Worm (Caenorhabditis elegans): ENCODE results near the gene F52C9.3.

Gene F52C9.3

DNA sequence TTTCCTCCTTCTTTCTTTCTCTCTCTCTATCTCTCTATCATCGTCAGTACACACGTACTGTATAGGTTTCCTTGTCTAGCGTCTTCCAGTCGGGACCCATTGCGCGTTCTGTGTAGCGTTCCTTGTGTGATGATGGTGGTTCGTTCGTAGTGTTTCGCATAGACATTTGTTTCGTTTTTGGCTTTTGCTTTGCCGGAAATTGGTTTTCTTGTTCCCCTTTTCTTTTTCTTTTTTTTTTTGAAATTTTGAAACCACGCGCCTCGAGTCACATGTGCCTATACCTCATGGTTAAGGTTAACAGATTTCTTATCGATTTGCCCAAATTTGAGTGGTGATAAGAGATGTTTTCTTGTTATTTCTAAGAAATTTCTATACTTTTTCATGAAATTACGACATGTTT is 3.1 kb upstream of the F52C9.3 start:
- TF ChIP-seq madf-2 (tag; optimal IDR thresholded peaks at IDR 0.05) (no peak), ets-4 (tag; optimal IDR thresholded peaks at IDR 0.05) (no peak), lim-6 (tag; optimal IDR thresholded peaks at IDR 0.05) (no peak), Y22D7AL.16 (tag; optimal IDR thresholded peaks at IDR 0.05) (no peak), ttx-3 (tag; optimal IDR thresholded peaks at IDR 0.05) (no peak), zip-5 (tag; optimal IDR thresholded peaks at IDR 0.05) (no peak), unc-86 (tag; optimal IDR thresholded peaks at IDR 0.05) (no peak), pag-3 (tag; optimal IDR thresholded peaks at IDR 0.05; ENCODE audit: borderline replicate concordance) (no peak), C38D4.7 (GFP tag; optimal IDR thresholded peaks at IDR 0.05) (no peak), K02D7.2 (tag; optimal IDR thresholded peaks at IDR 0.05) (no peak), fkh-10 (GFP tag; optimal IDR thresholded peaks at IDR 0.05) (no peak), unc-55 (GFP tag; optimal IDR thresholded peaks at IDR 0.05) (no peak)

DNA sequence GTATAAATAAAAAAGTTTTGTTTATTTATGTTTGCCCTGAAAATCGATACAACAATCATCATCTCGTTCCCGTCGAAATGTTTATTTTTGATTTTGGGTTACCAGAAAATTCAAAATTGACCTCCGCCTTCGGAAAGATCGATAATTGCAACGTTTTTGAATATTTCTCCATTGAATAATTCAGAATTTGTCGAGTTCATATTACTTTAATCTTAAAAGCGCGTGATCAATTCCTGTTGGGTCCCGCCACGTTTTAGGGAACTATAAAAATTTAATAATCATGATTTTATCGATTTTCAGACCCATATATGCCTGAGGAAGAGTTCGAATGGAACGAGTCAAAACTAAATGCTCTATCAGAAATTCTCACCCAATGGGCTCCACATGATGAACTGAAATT is 4.6 kb downstream of the F52C9.3 start, which contains the start of gene sorf-2:
Gene sorf-2, plus strand, starts transcription at position 301 of the 400 bp plus-strand sequence.
- TF ChIP-seq fax-1 (tag; optimal IDR thresholded peaks at IDR 0.05) (no peak), ceh-34 (tag; optimal IDR thresholded peaks at IDR 0.05) (no peak), hlh-15 (tag; optimal IDR thresholded peaks at IDR 0.05) (no peak), pag-3 (tag; optimal IDR thresholded peaks at IDR 0.05; ENCODE audit: borderline replicate concordance) (no peak), pqm-1 (tag; optimal IDR thresholded peaks at IDR 0.05) (no peak), K02D7.2 (tag; optimal IDR thresholded peaks at IDR 0.05) (no peak), hlh-30 (tag; optimal IDR thresholded peaks at IDR 0.05; ENCODE audit: insufficient read depth) (no peak), odd-2 (tag; optimal IDR thresholded peaks at IDR 0.05) (no peak), pax-1 (tag; optimal IDR thresholded peaks at IDR 0.05) (no peak), ceh-2 (tag; optimal IDR thresholded peaks at IDR 0.05) (no peak), ceh-18 (tag; optimal IDR thresholded peaks at IDR 0.05) (no peak), ets-4 (tag; optimal IDR thresholded peaks at IDR 0.05) (no peak), ceh-45 (GFP tag; IDR thresholded peaks at IDR 0.05) (no peak), dve-1 (tag; optimal IDR thresholded peaks at IDR 0.05) (no peak), ama-1 (optimal IDR thresholded peaks at IDR 0.05) (no peak), hlh-13 (GFP tag; optimal IDR thresholded peaks at IDR 0.05) (no peak), pat-9 (tag; optimal IDR thresholded peaks at IDR 0.05) (no peak)

DNA sequence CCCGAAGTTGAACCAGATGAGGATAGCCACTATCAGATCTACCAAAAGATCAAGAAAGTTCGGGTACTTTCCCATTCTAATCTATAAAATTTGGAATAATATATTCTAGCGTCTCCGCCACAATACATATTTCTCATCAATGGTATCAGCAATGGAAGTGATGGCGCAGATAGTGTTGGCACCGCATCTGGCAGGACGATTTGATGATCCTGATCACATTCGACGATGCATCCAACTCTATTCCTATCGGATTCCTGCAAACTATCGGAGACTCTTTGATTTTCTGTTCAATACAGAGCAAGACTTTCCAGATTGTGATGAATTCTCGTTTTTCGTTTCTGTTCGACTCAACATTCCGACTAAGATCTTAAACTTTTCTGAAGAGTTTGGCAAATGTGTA is 7.7 kb downstream of the F52C9.3 start:
- no peak for TF ChIP-seq nfya-1 (tag; optimal IDR thresholded peaks at IDR 0.05)

DNA sequence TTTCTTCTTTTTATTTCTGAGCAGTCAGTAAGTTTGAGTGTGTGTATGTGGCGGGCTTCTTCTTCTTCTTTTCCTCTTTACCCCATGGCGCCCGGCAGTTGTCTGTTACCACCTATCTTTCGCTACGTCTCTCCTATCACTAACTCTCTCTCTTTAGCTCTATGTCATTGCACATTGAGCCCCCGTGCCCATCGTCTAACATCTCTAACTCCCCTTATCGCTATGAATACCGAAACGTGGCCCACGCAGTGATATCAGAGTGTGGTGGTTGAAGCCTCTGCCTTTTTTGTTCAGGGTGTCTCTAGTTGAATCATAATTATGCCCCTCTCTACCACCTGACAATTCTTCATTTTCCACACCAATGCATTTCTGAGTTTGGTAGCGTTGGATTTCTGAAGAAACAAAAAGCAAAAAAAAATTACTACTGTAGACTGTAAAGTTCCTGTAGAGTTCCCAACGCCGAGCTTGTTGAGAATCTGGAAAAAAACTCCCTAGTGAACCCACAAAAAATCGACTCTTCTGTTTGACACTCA is 12.9 kb downstream of the F52C9.3 start:
- no peak for TF ChIP-seq elt-2 (tag; optimal IDR thresholded peaks at IDR 0.05)
- TF ChIP-seq lin-11 (tag; optimal IDR thresholded peaks at IDR 0.05), result no peak
- TF ChIP-seq elt-4 (tag; optimal IDR thresholded peaks at IDR 0.05), result peak; percentile 47
- no peak for TF ChIP-seq ahr-1 (tag; optimal IDR thresholded peaks at IDR 0.05)
- TF ChIP-seq pha-4 (tag; optimal IDR thresholded peaks at IDR 0.05), result no peak
- TF ChIP-seq ceh-18 (tag; optimal IDR thresholded peaks at IDR 0.05), result peak; percentile 40

DNA sequence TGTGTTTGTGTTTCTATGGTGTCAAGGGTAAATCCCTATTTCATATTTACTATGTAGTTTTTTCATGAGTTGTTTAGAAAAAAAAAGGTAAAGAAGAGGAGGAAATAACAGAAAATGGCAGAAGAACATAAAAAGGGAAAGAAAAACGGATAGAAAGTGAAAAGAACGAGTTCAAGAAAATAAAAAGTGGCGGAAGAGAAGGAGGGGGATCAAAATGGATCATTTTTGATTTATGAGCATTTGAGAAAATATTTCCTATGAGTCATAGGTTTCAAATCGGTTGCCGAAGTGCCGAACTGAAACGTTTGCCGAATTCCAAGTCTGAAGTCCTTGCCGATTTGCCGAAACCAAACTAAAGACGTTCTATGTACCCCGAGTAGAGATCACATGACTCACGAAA is 17.1 kb downstream of the F52C9.3 start:
- no peak for TF ChIP-seq nhr-232 (tag; optimal IDR thresholded peaks at IDR 0.05)
- TF ChIP-seq pqm-1 (tag; optimal IDR thresholded peaks at IDR 0.05), result no peak
- no peak for TF ChIP-seq fax-1 (tag; optimal IDR thresholded peaks at IDR 0.05)

DNA sequence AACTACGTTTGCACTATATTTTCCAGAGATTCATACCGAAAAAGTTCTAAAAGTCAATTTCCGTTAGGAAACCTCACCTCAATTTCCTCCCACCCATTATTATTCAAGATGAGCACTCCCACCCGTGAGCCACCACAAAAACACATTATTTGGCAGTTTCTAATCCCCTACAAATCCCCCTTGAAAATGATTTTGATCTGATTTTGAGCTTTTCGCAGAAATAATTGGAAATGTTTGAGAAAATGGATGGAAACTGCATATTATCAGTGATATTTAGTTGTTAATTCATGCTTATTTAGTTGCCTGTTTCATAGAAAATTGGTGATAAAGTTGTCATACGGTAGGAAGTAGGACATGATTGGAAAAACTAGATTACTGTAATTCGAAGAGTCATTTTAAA is 18.8 kb downstream of the F52C9.3 start:
- no peak for TF ChIP-seq nhr-11 (tag; optimal IDR thresholded peaks at IDR 0.05)
- no peak for TF ChIP-seq ceh-34 (tag; optimal IDR thresholded peaks at IDR 0.05)
- no peak for TF ChIP-seq ceh-22 (tag; optimal IDR thresholded peaks at IDR 0.05)
- TF ChIP-seq ets-4 (tag; optimal IDR thresholded peaks at IDR 0.05), result no peak
- TF ChIP-seq odd-2 (tag; optimal IDR thresholded peaks at IDR 0.05), result no peak
- no peak for TF ChIP-seq sox-4 (tag; optimal IDR thresholded peaks at IDR 0.05)
- TF ChIP-seq unc-3 (GFP tag; conservative IDR thresholded peaks at IDR 0.05), result no peak
- no peak for TF ChIP-seq unc-3 (tag; optimal IDR thresholded peaks at IDR 0.05)
